Worm (Caenorhabditis elegans): ENCODE data around the gene C28C12.1.

C28C12.1 gene

ce11 chrIV:8542272-8542671, 40.8 kb downstream of the C28C12.1 start:
- TF ChIP-seq pqm-1 (tag; optimal IDR thresholded peaks at IDR 0.05) = peak; percentile 46
- peak; percentile 19 for TF ChIP-seq jun-1 (tag; optimal IDR thresholded peaks at IDR 0.05)
- peak; percentile 44 for TF ChIP-seq pha-4 (tag; optimal IDR thresholded peaks at IDR 0.05)
- no peak for TF ChIP-seq mdl-1 (tag; optimal IDR thresholded peaks at IDR 0.05)
- TF ChIP-seq elt-2 (tag; optimal IDR thresholded peaks at IDR 0.05) = peak; percentile 93
